Fruit fly (Drosophila melanogaster) whole organism, embryonic: Measurements from ENCODE around the gene Sptz.

ENCODE experiments used
- Aef1 ChIP-seq: fragments of 200-800 bp; sonication (Bioruptor generic); IDR thresholded peaks from 3 replicates; pipeline ENCODE4 v1.3.6; 2022; ENCODE audit warnings: missing biosample characterization, missing genetic modification characterization
- Antp ChIP-seq: fragments of 200-800 bp; sonication (Bioruptor generic); optimal IDR thresholded peaks from 3 replicates; lab custom pipeline; 2016; ENCODE audit warnings: missing biosample characterization, missing genetic modification characterization
- Atf-2 ChIP-seq: fragments of 200-800 bp; sonication (Bioruptor generic); optimal IDR thresholded peaks from 2 replicates; lab custom pipeline; 2016; ENCODE audit warnings: missing biosample characterization, missing genetic modification characterization
- CG12744 ChIP-seq: fragments of 200-800 bp; sonication (Bioruptor generic); optimal IDR thresholded peaks from 2 replicates; lab custom pipeline; 2016; ENCODE audit warnings: missing biosample characterization, missing genetic modification characterization
- CG14441 ChIP-seq: fragments of 200-800 bp; sonication (Bioruptor generic); IDR thresholded peaks from 2 replicates; pipeline ENCODE4 v1.3.6; 2022; ENCODE audit warnings: missing biosample characterization, missing genetic modification characterization
- CG15514 ChIP-seq: fragments of 200-800 bp; sonication (Bioruptor generic); optimal IDR thresholded peaks from 3 replicates; lab custom pipeline; 2017; ENCODE audit warnings: missing biosample characterization, missing genetic modification characterization, mild to moderate bottlenecking, moderate library complexity, missing genetic modification reagents
- CG1602 ChIP-seq: fragments of 200-800 bp; sonication (Bioruptor generic); optimal IDR thresholded peaks from 3 replicates; lab custom pipeline; 2016; ENCODE audit warnings: missing biosample characterization, missing genetic modification characterization
- CG17802 ChIP-seq: fragments of 200-800 bp; sonication (Bioruptor generic); optimal IDR thresholded peaks from 2 replicates; lab custom pipeline; 2018; ENCODE audit warnings: missing biosample characterization, mild to moderate bottlenecking, missing genetic modification characterization, moderate library complexity
- CG17912 ChIP-seq: fragments of 200-800 bp; sonication (Bioruptor generic); optimal IDR thresholded peaks from 2 replicates; lab custom pipeline; 2018; ENCODE audit warnings: missing biosample characterization, mild to moderate bottlenecking, missing genetic modification characterization
- CG2120 ChIP-seq: fragments of 200-800 bp; sonication (Bioruptor generic); optimal IDR thresholded peaks from 3 replicates; lab custom pipeline; 2016; ENCODE audit warnings: missing biosample characterization, missing genetic modification characterization
- CG32772 ChIP-seq: fragments of 200-800 bp; sonication (Bioruptor generic); IDR thresholded peaks from 2 replicates; pipeline ENCODE4 v1.3.6; 2022; ENCODE audit warnings: missing biosample characterization, missing genetic modification characterization
- CG3281 ChIP-seq: fragments of 200-800 bp; sonication (Bioruptor generic); optimal IDR thresholded peaks from 3 replicates; lab custom pipeline; 2017; ENCODE audit warnings: missing biosample characterization, mild to moderate bottlenecking, missing genetic modification characterization
- CG34422 ChIP-seq: fragments of 200-800 bp; sonication (Bioruptor generic); IDR thresholded peaks from 3 replicates; pipeline ENCODE4 v1.3.6; 2022; ENCODE audit warnings: missing biosample characterization, missing genetic modification characterization
- CG3726 ChIP-seq: fragments of 200-800 bp; sonication (Bioruptor generic); IDR thresholded peaks from 3 replicates; pipeline ENCODE4, ENCODE4 v1.3.6; 2022; ENCODE audit warnings: missing biosample characterization, missing genetic modification characterization
- CG3847 ChIP-seq: fragments of 200-800 bp; sonication (Bioruptor generic); IDR thresholded peaks from 2 replicates; pipeline ENCODE4 v1.3.6; 2022; ENCODE audit warnings: missing biosample characterization, missing genetic modification characterization
- CG8281 ChIP-seq: fragments of 200-800 bp; sonication (Bioruptor generic); optimal IDR thresholded peaks from 2 replicates; lab custom pipeline; 2018; ENCODE audit warnings: missing biosample characterization, mild to moderate bottlenecking, missing genetic modification characterization, moderate library complexity
- CG8924 ChIP-seq: fragments of 200-800 bp; optimal IDR thresholded peaks from 3 replicates; lab custom pipeline; 2019; ENCODE audit warnings: missing biosample characterization, mild to moderate bottlenecking, missing genetic modification characterization, moderate library complexity
- CG9932 ChIP-seq: fragments of 200-800 bp; sonication (Bioruptor generic); IDR thresholded peaks from 2 replicates; pipeline ENCODE4 v1.3.6; 2022; ENCODE audit warnings: missing biosample characterization, missing genetic modification characterization
- Chrac-16 ChIP-seq: fragments of 200-800 bp; sonication (Bioruptor generic); optimal IDR thresholded peaks from 3 replicates; lab custom pipeline; 2016; ENCODE audit warnings: missing biosample characterization, missing genetic modification characterization
- CoRest ChIP-seq: fragments of 200-800 bp; sonication (Bioruptor generic); optimal IDR thresholded peaks from 3 replicates; lab custom pipeline; 2018; ENCODE audit warnings: missing biosample characterization, mild to moderate bottlenecking, missing genetic modification characterization, moderate library complexity
- Fer3 ChIP-seq: fragments of 200-800 bp; sonication (Bioruptor generic); optimal IDR thresholded peaks from 2 replicates; lab custom pipeline; 2018; ENCODE audit warnings: missing biosample characterization, mild to moderate bottlenecking, missing genetic modification characterization, moderate library complexity
- GATAe ChIP-seq: fragments of 200-800 bp; sonication (Bioruptor generic); conservative IDR thresholded peaks from 2 replicates; pipeline ENCODE4 v1.3.6; 2022; ENCODE audit warnings: missing biosample characterization, missing genetic modification characterization
- Gug ChIP-seq: fragments of 200-800 bp; sonication (Bioruptor generic); IDR thresholded peaks from 4 replicates; pipeline ENCODE4 v1.3.6; 2022; ENCODE audit warnings: missing biosample characterization, missing genetic modification characterization
- Hr3 ChIP-seq: fragments of 200-800 bp; sonication (Bioruptor generic); optimal IDR thresholded peaks from 3 replicates; lab custom pipeline; 2016; ENCODE audit warnings: missing biosample characterization, missing genetic modification characterization
- Hsf ChIP-seq: fragments of 200-800 bp; sonication (Bioruptor generic); optimal IDR thresholded peaks from 3 replicates; lab custom pipeline; 2016; ENCODE audit warnings: missing biosample characterization, missing genetic modification characterization
- NC2β ChIP-seq: fragments of 200-800 bp; sonication (Bioruptor generic); optimal IDR thresholded peaks from 2 replicates; lab custom pipeline; 2016; ENCODE audit warnings: missing biosample characterization, missing genetic modification characterization
- Opbp ChIP-seq: fragments of 200-800 bp; sonication (Bioruptor generic); IDR thresholded peaks from 3 replicates; pipeline ENCODE4 v1.3.6; 2022; ENCODE audit warnings: missing biosample characterization, missing genetic modification characterization; ENCODE audit not compliant: partially characterized antibody
- Optix ChIP-seq: fragments of 200-800 bp; sonication (Bioruptor generic); IDR thresholded peaks from 3 replicates; pipeline ENCODE4 v1.3.6; 2022; ENCODE audit warnings: missing biosample characterization, missing genetic modification characterization
- Pdp1 ChIP-seq, 2 experiments: fragments of 200-800 bp; sonication (Bioruptor generic); optimal IDR thresholded peaks; 3 replicates each; lab custom pipeline; 2016; ENCODE audit warnings: missing biosample characterization in 2 of 2, missing genetic modification characterization in 2 of 2, mild to moderate bottlenecking in 1 of 2, moderate library complexity in 1 of 2
- Ravus ChIP-seq: fragments of 200-800 bp; sonication (Bioruptor generic); IDR thresholded peaks from 2 replicates; pipeline ENCODE4 v1.3.6; 2022; ENCODE audit warnings: missing biosample characterization, missing genetic modification characterization
- Vsx1 ChIP-seq: fragments of 200-800 bp; sonication (Bioruptor generic); optimal IDR thresholded peaks from 2 replicates; lab custom pipeline; 2017; ENCODE audit warnings: missing biosample characterization, mild to moderate bottlenecking, missing genetic modification characterization, missing genetic modification reagents
- cas ChIP-seq: fragments of 200-800 bp; sonication (Bioruptor generic); IDR thresholded peaks from 2 replicates; pipeline ENCODE4 v1.3.6; 2022; ENCODE audit warnings: missing biosample characterization, missing genetic modification characterization
- crol ChIP-seq: fragments of 200-800 bp; sonication (Bioruptor generic); IDR thresholded peaks from 2 replicates; pipeline ENCODE4 v1.3.6; 2022; ENCODE audit warnings: missing biosample characterization, missing genetic modification characterization
- emc ChIP-seq: fragments of 200-800 bp; sonication (Bioruptor generic); optimal IDR thresholded peaks from 2 replicates; lab custom pipeline; 2016; ENCODE audit warnings: missing biosample characterization, missing genetic modification characterization
- ems ChIP-seq: fragments of 200-800 bp; sonication (Bioruptor generic); optimal IDR thresholded peaks from 3 replicates; lab custom pipeline; 2016; ENCODE audit warnings: missing biosample characterization, missing genetic modification characterization
- exex ChIP-seq: fragments of 200-800 bp; sonication (Bioruptor generic); optimal IDR thresholded peaks from 4 replicates; lab custom pipeline; 2018; ENCODE audit warnings: missing biosample characterization, mild to moderate bottlenecking, missing genetic modification characterization, moderate library complexity
- fd3F ChIP-seq: fragments of 200-800 bp; sonication (Bioruptor generic); optimal IDR thresholded peaks from 2 replicates; lab custom pipeline; 2018; ENCODE audit warnings: missing biosample characterization, mild to moderate bottlenecking, missing genetic modification characterization, moderate library complexity
- h ChIP-seq: fragments of >200 bp; optimal IDR thresholded peaks from 2 replicates; lab custom pipeline; 2017
- jigr1 ChIP-seq: fragments of 200-800 bp; sonication (Bioruptor generic); IDR thresholded peaks from 3 replicates; pipeline ENCODE4 v1.3.6; 2022; ENCODE audit warnings: missing biosample characterization, missing genetic modification characterization
- nerfin-1 ChIP-seq: fragments of 200-800 bp; sonication (Bioruptor generic); optimal IDR thresholded peaks from 3 replicates; lab custom pipeline; 2019; ENCODE audit warnings: missing biosample characterization, mild to moderate bottlenecking, missing genetic modification characterization, moderate library complexity
- nom ChIP-seq: fragments of 200-800 bp; sonication (Bioruptor generic); optimal IDR thresholded peaks from 2 replicates; lab custom pipeline; 2017; ENCODE audit warnings: missing biosample characterization, missing genetic modification characterization, mild to moderate bottlenecking, moderate library complexity, missing genetic modification reagents
- pb ChIP-seq: fragments of 200-800 bp; sonication (Bioruptor generic); optimal IDR thresholded peaks from 3 replicates; lab custom pipeline; 2016; ENCODE audit warnings: missing biosample characterization, missing genetic modification characterization
- rib ChIP-seq: fragments of 200-800 bp; sonication (Bioruptor generic); IDR thresholded peaks from 2 replicates; pipeline ENCODE4 v1.3.6; 2022; ENCODE audit warnings: missing biosample characterization, missing genetic modification characterization
- stc ChIP-seq: fragments of 200-800 bp; sonication (Bioruptor generic); IDR thresholded peaks from 2 replicates; pipeline ENCODE4 v1.3.6; 2022; ENCODE audit warnings: missing biosample characterization, missing genetic modification characterization
- tgo ChIP-seq: fragments of 200-800 bp; sonication (Bioruptor generic); IDR thresholded peaks from 3 replicates; pipeline ENCODE4 v1.3.6; 2022; ENCODE audit warnings: missing biosample characterization, missing genetic modification characterization
- tio ChIP-seq: fragments of 200-800 bp; sonication (Bioruptor generic); optimal IDR thresholded peaks from 2 replicates; lab custom pipeline; 2017; ENCODE audit warnings: missing biosample characterization, missing genetic modification characterization, inconsistent platforms
- tll ChIP-seq, 2 experiments: fragments of 200-800 bp in 1 of 2; fragments of >200 bp in 1 of 2; sonication (Bioruptor generic) in 1 of 2; optimal IDR thresholded peaks; 2 replicates each; lab custom pipeline; 2017 to 2019; ENCODE audit warnings: missing biosample characterization in 2 of 2, missing genetic modification characterization in 2 of 2, mild to moderate bottlenecking in 1 of 2, moderate library complexity in 1 of 2
- twi ChIP-seq: fragments of 200-800 bp; optimal IDR thresholded peaks from 2 replicates; lab custom pipeline; 2019; ENCODE audit warnings: missing biosample characterization, mild to moderate bottlenecking, missing genetic modification characterization, moderate library complexity
- vfl ChIP-seq: fragments of 200-800 bp; sonication (Bioruptor generic); optimal IDR thresholded peaks from 2 replicates; lab custom pipeline; 2016; ENCODE audit warnings: missing biosample characterization, missing genetic modification characterization

Sptz gene

DNA sequence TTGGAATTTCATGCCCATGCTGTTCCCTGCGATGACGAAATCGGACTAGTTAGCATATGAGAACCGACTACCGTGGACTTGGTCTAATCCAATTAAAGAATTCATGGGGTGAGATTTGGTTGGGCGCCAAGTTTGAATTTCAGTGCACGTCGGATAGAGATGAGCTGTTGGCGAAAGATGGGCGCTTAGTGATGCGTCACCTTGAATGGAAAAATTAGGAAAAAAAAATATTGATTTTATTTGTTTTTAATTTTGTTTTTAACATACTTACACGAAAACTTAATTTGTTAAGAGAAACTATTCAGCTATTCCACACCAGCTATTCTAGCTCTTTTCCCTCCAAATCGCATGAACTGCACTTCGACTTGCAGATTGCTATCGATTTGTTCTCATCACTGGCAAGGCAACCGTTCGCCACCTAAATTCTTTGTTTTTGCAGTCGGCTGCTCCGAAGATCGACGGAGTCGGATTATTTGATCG, at the start of gene Sptz, which contains the start of gene ninaG (continued):
- TF ChIP-seq Aef1 (GFP tag; lab: Robert Waterston, UW): peak; percentile 96
- peak; percentile 96 for TF ChIP-seq tgo (GFP tag; lab: Robert Waterston, UW)
- TF ChIP-seq CG17912 (GFP tag; lab: Kevin White, UChicago): peak; percentile 4
- TF ChIP-seq cas: peak; percentile 91
- peak; percentile 81 for TF ChIP-seq GATAe (GFP tag; lab: Robert Waterston, UW)
- TF ChIP-seq CG9932 (GFP tag; lab: Robert Waterston, UW): peak; percentile 97
- no peak for TF ChIP-seq twi (tag; lab: Kevin White, UChicago)
- peak; percentile 95 for TF ChIP-seq vfl
- TF ChIP-seq CG15514 (GFP tag; lab: Kevin White, UChicago): peak; percentile 93
- peak; percentile 92 for TF ChIP-seq CG12744 (GFP tag; lab: Kevin White, UChicago)
- TF ChIP-seq stc (GFP tag; lab: Robert Waterston, UW): peak; percentile 88
- peak; percentile 97 for TF ChIP-seq Hsf (GFP tag; lab: Kevin White, UChicago)
- peak; percentile 86 for TF ChIP-seq CG8924 (tag; lab: Kevin White, UChicago)
- peak; percentile 95 for TF ChIP-seq CoRest
- TF ChIP-seq emc (GFP tag; lab: Kevin White, UChicago): peak; percentile 90
- peak; percentile 87; the same call in 2 of the 3 replicates for TF ChIP-seq CG3726 (GFP tag; lab: Robert Waterston, UW)
- no peak for TF ChIP-seq tio (GFP tag; lab: Kevin White, UChicago)
- TF ChIP-seq nom: no peak
- peak; percentile 95 for TF ChIP-seq Antp
- TF ChIP-seq jigr1 (GFP tag; lab: Robert Waterston, UW): peak; percentile 90
- peak; percentile 63 for TF ChIP-seq CG8281
- peak; percentile 97 for TF ChIP-seq CG2120 (GFP tag; lab: Kevin White, UChicago)
- TF ChIP-seq CG3281: peak; percentile 87
- peak; percentile 50; the same call in 1 of the 2 replicates for TF ChIP-seq crol (GFP tag; lab: Robert Waterston, UW)
- TF ChIP-seq Vsx1 (GFP tag; lab: Kevin White, UChicago): no peak
- TF ChIP-seq CG32772 (GFP tag; lab: Robert Waterston, UW): peak; percentile 96
- peak; percentile 83 for TF ChIP-seq CG17802
- TF ChIP-seq NC2β (GFP tag; lab: Kevin White, UChicago): peak; percentile 89
- peak; percentile 96 for TF ChIP-seq Chrac-16 (GFP tag; lab: Kevin White, UChicago)
- no peak for TF ChIP-seq h (lab: Kevin White, UChicago)
- TF ChIP-seq pb (GFP tag; lab: Kevin White, UChicago): peak; percentile 78
- peak; percentile 91 for TF ChIP-seq Fer3 (tag; lab: Kevin White, UChicago)

DNA sequence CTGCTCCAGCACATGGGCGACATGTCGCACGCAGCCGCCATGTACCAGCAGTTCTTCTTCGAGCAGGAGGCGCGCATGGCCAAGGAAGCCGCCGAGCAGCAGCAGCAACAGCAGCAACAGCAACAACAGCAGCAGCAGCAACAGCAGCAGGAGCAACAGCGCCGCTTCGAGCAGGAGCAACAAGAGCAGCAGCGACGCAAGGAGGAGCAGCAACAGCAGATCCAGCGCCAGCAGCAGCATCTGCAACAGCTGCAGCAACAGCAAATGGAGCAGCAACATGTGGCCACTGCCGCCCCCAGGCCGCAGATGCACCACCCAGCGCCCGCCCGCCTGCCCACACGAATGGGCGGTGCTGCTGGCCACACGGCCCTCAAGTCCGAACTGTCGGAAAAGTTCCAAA, 46.8 kb upstream of the Sptz start:
- no peak for TF ChIP-seq CG3847 (GFP tag; lab: Robert Waterston, UW)
- no peak for TF ChIP-seq fd3F (GFP tag; lab: Kevin White, UChicago)
- TF ChIP-seq Ravus: no peak
- no peak for TF ChIP-seq nerfin-1
- TF ChIP-seq Gug: no peak
- TF ChIP-seq tll (GFP tag; optimal IDR thresholded peaks at IDR 0.05; lab: Kevin White, UChicago): no peak
- no peak for TF ChIP-seq rib (GFP tag; lab: Robert Waterston, UW)
- no peak for TF ChIP-seq Opbp (GFP tag; lab: Robert Waterston, UW)
- no peak for TF ChIP-seq CG14441
- TF ChIP-seq exex: no peak
- TF ChIP-seq ems (GFP tag; lab: Kevin White, UChicago): no peak
- no peak for TF ChIP-seq Atf-2
- TF ChIP-seq CG34422 (GFP tag; lab: Robert Waterston, UW): no peak
- TF ChIP-seq CG1602 (GFP tag; lab: Kevin White, UChicago): no peak
- TF ChIP-seq Optix (GFP tag; lab: Robert Waterston, UW): no peak
- no peak for TF ChIP-seq Pdp1 (GFP tag; optimal IDR thresholded peaks at IDR 0.05; lab: Kevin White, UChicago)
- TF ChIP-seq Hr3 (GFP tag; lab: Kevin White, UChicago): no peak
